Worm (Caenorhabditis elegans): ENCODE results near the gene fbxb-33.

Gene fbxb-33

ce11 chrII:3682770-3683234, 35.6 kb downstream of the fbxb-33 start, which contains the start of gene F19B10.1 (continued):
- TF ChIP-seq unc-98 (GFP tag; IDR thresholded peaks at IDR 0.05) (no peak), hlh-4 (tag; optimal IDR thresholded peaks at IDR 0.05) (no peak), lin-13 (GFP tag; optimal IDR thresholded peaks at IDR 0.05) (peak; percentile 72), elt-2 (tag; optimal IDR thresholded peaks at IDR 0.05) (peak; percentile 50), egl-27 (tag; optimal IDR thresholded peaks at IDR 0.05) (no peak), lin-14 (GFP tag; optimal IDR thresholded peaks at IDR 0.05) (peak; percentile 86), pag-3 (tag; optimal IDR thresholded peaks at IDR 0.05; ENCODE audit: borderline replicate concordance, insufficient read depth) (peak; percentile 20), fkh-4 (tag; optimal IDR thresholded peaks at IDR 0.05; ENCODE audit: borderline replicate concordance) (no peak), ceh-8 (GFP tag; optimal IDR thresholded peaks at IDR 0.05) (no peak), tbx-2 (tag; optimal IDR thresholded peaks at IDR 0.05) (peak; percentile 73), jun-1 (tag; optimal IDR thresholded peaks at IDR 0.05) (peak; percentile 11), unc-30 (tag; optimal IDR thresholded peaks at IDR 0.05) (no peak), efl-3 (GFP tag; optimal IDR thresholded peaks at IDR 0.05) (no peak), nhr-90 (tag; optimal IDR thresholded peaks at IDR 0.05; ENCODE audit: poor library complexity) (peak; percentile 82), nhr-71 (tag; optimal IDR thresholded peaks at IDR 0.05) (peak; percentile 85), nhr-19 (GFP tag; conservative IDR thresholded peaks at IDR 0.05) (peak; percentile 67), lsy-2 (tag; optimal IDR thresholded peaks at IDR 0.05) (peak; percentile 86 to 87), sox-4 (tag; optimal IDR thresholded peaks at IDR 0.05) (no peak), fos-1 (tag; optimal IDR thresholded peaks at IDR 0.05) (no peak), ets-5 (GFP tag; IDR thresholded peaks at IDR 0.05) (no peak), mab-9 (GFP tag; IDR thresholded peaks at IDR 0.05) (0 out of 2 replicates have a peak, but pooled peaks have one; percentile 23), snpc-4 (tag; optimal IDR thresholded peaks at IDR 0.05) (peak; percentile 68), mep-1 (tag; optimal IDR thresholded peaks at IDR 0.05) (peak; percentile 93), skn-1 (tag; optimal IDR thresholded peaks at IDR 0.05) (peak; percentile 67), mdl-1 (tag; optimal IDR thresholded peaks at IDR 0.05) (peak in 1 of 2 experiments; percentile 93), efl-1 (optimal IDR thresholded peaks at IDR 0.05) (peak; percentile 74 to 94), efl-1 (GFP tag; optimal IDR thresholded peaks at IDR 0.05 in 1 of 2) (peak; percentile 93 to 99), nhr-84 (tag; optimal IDR thresholded peaks at IDR 0.05) (no peak), ces-1 (GFP tag; optimal IDR thresholded peaks at IDR 0.05) (no peak), Y116A8C.19 (tag; optimal IDR thresholded peaks at IDR 0.05; ENCODE audit: borderline replicate concordance) (no peak), ztf-11 (tag; optimal IDR thresholded peaks at IDR 0.05) (peak in 1 of 2 experiments; percentile 2), dpl-1 (GFP tag; optimal IDR thresholded peaks at IDR 0.05) (peak; percentile 88 to 95 (median 94)), irx-1 (tag; optimal IDR thresholded peaks at IDR 0.05) (peak; percentile 59), blmp-1 (tag; optimal IDR thresholded peaks at IDR 0.05) (peak; percentile 79), unc-62 (GFP tag; optimal IDR thresholded peaks at IDR 0.05) (no peak), lir-3 (tag; optimal IDR thresholded peaks at IDR 0.05; ENCODE audit: poor library complexity) (peak; percentile 68), ceh-63 (GFP tag; optimal IDR thresholded peaks at IDR 0.05) (no peak), xbp-1 (tag; optimal IDR thresholded peaks at IDR 0.05) (peak; percentile 68), hlh-17 (GFP tag; optimal IDR thresholded peaks at IDR 0.05; ENCODE audit: borderline replicate concordance) (no peak), egl-13 (tag; optimal IDR thresholded peaks at IDR 0.05) (no peak), C04F5.9 (tag; optimal IDR thresholded peaks at IDR 0.05) (peak; percentile 60), nhr-85 (tag) (peak; percentile 91), hpl-2 (GFP tag; optimal IDR thresholded peaks at IDR 0.05) (no peak), nhr-237 (tag; optimal IDR thresholded peaks at IDR 0.05) (no peak), ceh-82 (tag; optimal IDR thresholded peaks at IDR 0.05) (peak in 1 of 3 experiments; percentile 55), nhr-28 (tag; optimal IDR thresholded peaks at IDR 0.05) (no peak), grh-1 (GFP tag; IDR thresholded peaks at IDR 0.05) (0 out of 2 replicates have a peak, but pooled peaks have one; percentile 20), nhr-76 (tag; optimal IDR thresholded peaks at IDR 0.05) (no peak), pax-3 (tag; optimal IDR thresholded peaks at IDR 0.05) (no peak), zag-1 (tag; optimal IDR thresholded peaks at IDR 0.05) (no peak), nhr-77 (tag; optimal IDR thresholded peaks at IDR 0.05) (peak; percentile 36), unc-130 (tag; optimal IDR thresholded peaks at IDR 0.05) (peak; percentile 94)

Measured in whole organism, L1 larva.